Worm (Caenorhabditis elegans) whole organism, young adult: ENCODE results near the gene Y37H2A.7.
"Not testable (repeated sequence)": the region's sequence is repeated elsewhere in the genome, so short reads cannot be mapped to it uniquely, and the experiment has no call there.

Experiments
- ceh-91 ChIP-seq: fragments of 200-800 bp; sonication (Bioruptor generic); IDR thresholded peaks from 2 replicates; pipeline ENCODE4 v1.3.6; 2022; ENCODE audit warnings: missing genetic modification reagents, missing genetic modification characterization, missing compliant biosample characterization
- let-607 ChIP-seq, 2 experiments: fragments of 200-800 bp in 1 of 2; sonication (Bioruptor generic) in 1 of 2; sonication (generic microtip) in 1 of 2; optimal IDR thresholded peaks; 2 replicates each; lab custom pipeline; 2016 to 2018; ENCODE audit warnings: mild to moderate bottlenecking in 2 of 2, missing compliant biosample characterization in 2 of 2, missing genetic modification characterization in 2 of 2, moderate library complexity in 2 of 2, missing genotype in 1 of 2
- lir-1 ChIP-seq: fragments of 200-800 bp; sonication (Bioruptor generic); conservative IDR thresholded peaks from 2 replicates; pipeline ENCODE4 v1.3.6; 2022; ENCODE audit warnings: missing genetic modification reagents, missing genetic modification characterization, missing compliant biosample characterization
- lsy-27 ChIP-seq: sonication (generic microtip); optimal IDR thresholded peaks from 2 replicates; lab custom pipeline; 2017; ENCODE audit warnings: missing genetic modification characterization, mild to moderate bottlenecking, missing compliant biosample characterization, antibody characterized with exemption, missing genotype, borderline replicate concordance; ENCODE audit not compliant: insufficient read depth
- madf-6 ChIP-seq: fragments of 200-800 bp; sonication (Bioruptor generic); IDR thresholded peaks from 2 replicates; pipeline ENCODE4 v1.3.6; 2022; ENCODE audit warnings: missing genetic modification reagents, missing genetic modification characterization, missing compliant biosample characterization
- nfya-2 ChIP-seq: fragments of 200-800 bp; sonication (Bioruptor generic); IDR thresholded peaks from 2 replicates; pipeline ENCODE4 v1.3.6; 2022; ENCODE audit warnings: missing genetic modification reagents, missing genetic modification characterization, missing compliant biosample characterization

- not testable (repeated sequence) for TF ChIP-seq ceh-91 (GFP tag; lab: Robert Waterston, UW); lsy-27 (tag; lab: Kevin White, UChicago); let-607 (tag; optimal IDR thresholded peaks at IDR 0.05; lab: Kevin White, UChicago); lir-1; madf-6 (GFP tag; lab: Robert Waterston, UW); nfya-2 (GFP tag; lab: Robert Waterston, UW)
Observed at ce11 chrV:18115054-18115453, 19.2 kb downstream of the Y37H2A.7 start.
